Fruit fly (Drosophila melanogaster): ENCODE data around the gene Gr93c.

Gr93c gene

DNA sequence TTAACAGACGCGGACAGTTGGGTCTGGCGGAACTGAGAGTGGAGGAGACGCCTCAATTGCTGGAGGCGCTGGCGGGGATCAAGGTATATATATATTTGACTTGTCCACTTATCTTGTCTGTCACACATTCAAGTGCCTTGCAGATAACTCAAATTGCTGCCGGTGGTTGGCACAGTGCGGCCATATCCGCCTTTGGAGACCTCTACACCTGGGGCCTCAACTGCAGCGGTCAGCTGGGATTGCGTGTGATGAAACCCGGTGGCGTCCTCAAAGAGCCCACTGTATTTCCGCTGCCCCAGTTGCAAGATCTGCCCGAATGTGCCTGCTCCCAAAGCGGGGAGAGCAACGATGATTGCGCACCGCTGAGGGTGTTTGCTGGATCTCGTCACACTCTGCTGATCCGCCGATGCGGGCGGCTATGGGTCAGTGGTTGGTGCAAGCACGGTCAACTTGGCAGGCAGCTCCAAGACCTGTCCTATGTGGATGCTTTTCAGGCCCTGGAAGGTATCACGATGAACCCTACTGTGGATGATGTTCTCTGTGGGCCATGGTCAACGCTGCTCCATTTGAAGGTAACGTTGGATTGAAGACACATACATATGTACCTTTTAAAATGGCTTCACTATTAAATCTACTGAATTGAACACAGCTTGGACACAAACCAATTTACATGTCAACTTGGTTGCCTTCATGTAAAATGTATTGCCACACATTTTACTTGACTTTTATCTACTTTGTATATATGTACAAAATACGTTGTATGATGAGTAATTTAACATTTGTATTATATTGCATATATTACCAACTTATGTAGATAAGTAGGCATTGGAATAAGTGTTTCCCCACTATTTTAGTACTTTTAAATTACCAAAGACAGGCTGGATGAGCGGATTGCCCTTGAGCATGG is 43.9 kb upstream of the Gr93c start, which contains the start of gene CG43844 (continued):
- TF ChIP-seq Hr78 (GFP tag; optimal IDR thresholded peaks at IDR 0.05) (peak in 1 of 2 experiments; percentile 65), stwl (tag; optimal IDR thresholded peaks at IDR 0.05) (peak; percentile 76), gce (GFP tag; IDR thresholded peaks at IDR 0.05) (no peak), run (tag; optimal IDR thresholded peaks at IDR 0.05) (no peak), ranshi (GFP tag; IDR thresholded peaks at IDR 0.05) (no peak), esg (GFP tag; conservative IDR thresholded peaks at IDR 0.05) (no peak), CG13624 (GFP tag; optimal IDR thresholded peaks at IDR 0.05) (no peak), CG9817 (tag; optimal IDR thresholded peaks at IDR 0.05) (no peak), crp (GFP tag; optimal IDR thresholded peaks at IDR 0.05) (no peak), ttk (GFP tag; IDR thresholded peaks at IDR 0.05) (no peak), Elba2 (GFP tag; optimal IDR thresholded peaks at IDR 0.05) (no peak), CG6813 (GFP tag; optimal IDR thresholded peaks at IDR 0.05) (no peak), Pdp1 (GFP tag; optimal IDR thresholded peaks at IDR 0.05) (peak in 1 of 2 experiments; percentile 21), Dbx (GFP tag; IDR thresholded peaks at IDR 0.05) (no peak), Mad (GFP tag; optimal IDR thresholded peaks at IDR 0.05) (no peak), nmo (GFP tag; optimal IDR thresholded peaks at IDR 0.05) (peak; percentile 13), CG10267 (tag; optimal IDR thresholded peaks at IDR 0.05) (peak; percentile 19), HLH4C (GFP tag; IDR thresholded peaks at IDR 0.05; ENCODE audit: partially characterized antibody) (peak; percentile 54; the same call in 2 of the 3 replicates), CG5180 (GFP tag; optimal IDR thresholded peaks at IDR 0.05) (no peak), HmgZ (tag; optimal IDR thresholded peaks at IDR 0.05) (peak; percentile 43), nau (GFP tag; optimal IDR thresholded peaks at IDR 0.05) (no peak), CG10979 (tag; optimal IDR thresholded peaks at IDR 0.05) (no peak), CG12236 (GFP tag; optimal IDR thresholded peaks at IDR 0.05) (no peak), gcm2 (GFP tag; optimal IDR thresholded peaks at IDR 0.05) (no peak), CG15696 (tag; optimal IDR thresholded peaks at IDR 0.05) (no peak), gcm (GFP tag; optimal IDR thresholded peaks at IDR 0.05) (peak; percentile 83), CG6175 (GFP tag; IDR thresholded peaks at IDR 0.05) (no peak), Rx (GFP tag; IDR thresholded peaks at IDR 0.05) (no peak), lab (GFP tag; optimal IDR thresholded peaks at IDR 0.05) (peak; percentile 14), CG30403 (GFP tag; optimal IDR thresholded peaks at IDR 0.05) (no peak), CG12104 (GFP tag; optimal IDR thresholded peaks at IDR 0.05) (no peak), prd (optimal IDR thresholded peaks at IDR 0.05) (no peak), prd (GFP tag; IDR thresholded peaks at IDR 0.05) (no peak), vvl (GFP tag; IDR thresholded peaks at IDR 0.05) (peak; percentile 62; the same call in 1 of the 2 replicates), exex (tag; optimal IDR thresholded peaks at IDR 0.05) (peak; percentile 1), trh (GFP tag; optimal IDR thresholded peaks at IDR 0.05) (no peak)

DNA sequence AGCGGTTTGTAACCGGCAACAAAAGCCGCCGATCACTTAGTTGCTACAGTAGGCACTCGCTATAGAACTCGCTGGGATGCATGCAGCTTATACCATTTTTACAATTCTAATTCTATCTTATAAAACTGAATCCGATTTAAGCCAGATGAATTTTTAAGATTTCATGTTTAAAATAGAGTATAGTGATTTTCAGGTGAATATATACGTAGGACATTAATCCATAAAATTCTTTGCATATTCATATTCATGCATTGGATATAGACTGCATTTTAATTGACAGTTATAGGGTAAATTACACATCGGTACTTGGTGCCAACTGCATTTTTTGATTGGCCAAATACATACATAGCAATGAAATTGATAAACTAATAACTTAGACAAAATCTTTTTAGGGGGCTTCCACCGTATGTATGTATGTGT is 42.5 kb upstream of the Gr93c start:
- TF ChIP-seq CG13775 (GFP tag; optimal IDR thresholded peaks at IDR 0.05) (peak; percentile 10), vfl (GFP tag; optimal IDR thresholded peaks at IDR 0.05) (no peak), Hr51 (GFP tag; optimal IDR thresholded peaks at IDR 0.05) (no peak), CG1602 (GFP tag; optimal IDR thresholded peaks at IDR 0.05) (no peak), kni (GFP tag; optimal IDR thresholded peaks at IDR 0.05) (no peak), CG10267 (tag; optimal IDR thresholded peaks at IDR 0.05) (no peak), bigmax (GFP tag; optimal IDR thresholded peaks at IDR 0.05) (no peak), gem (tag; optimal IDR thresholded peaks at IDR 0.05) (peak; percentile 36), fd96Cb (tag; optimal IDR thresholded peaks at IDR 0.05) (peak; percentile 34), CG7987 (GFP tag; optimal IDR thresholded peaks at IDR 0.05) (no peak), CG10147 (GFP tag; optimal IDR thresholded peaks at IDR 0.05) (no peak), Adf1 (GFP tag; IDR thresholded peaks at IDR 0.05) (0 out of 2 replicates have a peak, but pooled peaks have one; percentile 1), pum (GFP tag; optimal IDR thresholded peaks at IDR 0.05) (peak; percentile 11), CG6765 (GFP tag; optimal IDR thresholded peaks at IDR 0.05) (no peak), jigr1 (GFP tag; IDR thresholded peaks at IDR 0.05) (no peak)

All from whole organism, embryonic.